Fruit fly (Drosophila melanogaster) whole organism, wandering third instar larva: ENCODE data around the gene ND-51.

Experiments
- CG32264 ChIP-seq: fragments of 200-800 bp; sonication (Bioruptor generic); optimal IDR thresholded peaks from 2 replicates; lab custom pipeline; 2016; ENCODE audit warnings: missing biosample characterization, missing genetic modification characterization
- Dfd ChIP-seq: fragments of >200 bp; optimal IDR thresholded peaks from 2 replicates; lab custom pipeline; 2017; ENCODE audit warnings: missing biosample characterization, missing genetic modification characterization
- GATAd ChIP-seq: sonication (Bioruptor generic); optimal IDR thresholded peaks from 2 replicates; lab custom pipeline; 2016; ENCODE audit warnings: missing biosample characterization, missing genetic modification characterization
- Mio ChIP-seq: sonication (Bioruptor generic); optimal IDR thresholded peaks from 2 replicates; lab custom pipeline; 2016; ENCODE audit warnings: missing biosample characterization, missing genetic modification characterization
- Vsx2 ChIP-seq: fragments of 200-300, 225-300 bp; sonication (Bioruptor generic); optimal IDR thresholded peaks from 2 replicates; lab custom pipeline; 2018; ENCODE audit warnings: missing biosample characterization, missing genetic modification characterization; ENCODE audit not compliant: partially characterized antibody
- fru ChIP-seq: fragments of 200-800 bp; sonication (Bioruptor generic); optimal IDR thresholded peaks from 3 replicates; lab custom pipeline; 2016; ENCODE audit warnings: missing biosample characterization, mild to moderate bottlenecking, missing genetic modification characterization
- lola ChIP-seq: fragments of >200 bp; optimal IDR thresholded peaks from 2 replicates; lab custom pipeline; 2017; ENCODE audit warnings: missing biosample characterization, missing genetic modification characterization
- pan ChIP-seq: fragments of >200 bp; optimal IDR thresholded peaks from 2 replicates; lab custom pipeline; 2017
- sv ChIP-seq: fragments of 200-800 bp; sonication (Bioruptor generic); optimal IDR thresholded peaks from 3 replicates; lab custom pipeline; 2016; ENCODE audit warnings: missing biosample characterization, missing genetic modification characterization
- usp ChIP-seq: fragments of >200 bp; optimal IDR thresholded peaks from 2 replicates; lab custom pipeline; 2017; ENCODE audit warnings: missing biosample characterization, missing genetic modification characterization

DNA sequence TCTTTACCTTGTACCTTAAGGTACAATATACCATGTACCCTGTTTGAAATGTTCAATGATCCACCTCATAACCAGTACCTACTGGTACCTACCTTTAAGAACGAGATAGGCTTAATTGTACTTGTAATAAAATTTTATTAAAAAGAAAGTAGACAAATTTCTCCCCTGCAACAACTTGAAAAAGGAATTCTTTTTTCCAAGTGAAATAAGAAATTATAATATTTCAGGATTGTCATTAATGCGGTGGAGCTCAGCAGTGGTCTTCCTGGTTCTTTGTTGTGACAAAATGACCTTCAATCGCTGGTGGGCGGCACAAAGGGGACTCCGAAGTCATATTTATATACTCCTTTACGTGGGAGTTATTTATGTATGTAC is 36.7 kb upstream of the ND-51 start:
- TF ChIP-seq GATAd (GFP tag; lab: Kevin White, UChicago) (no peak), Mio (GFP tag; lab: Kevin White, UChicago) (no peak), lola (no peak), Vsx2 (GFP tag; lab: Kevin White, UChicago) (no peak), CG32264 (GFP tag; lab: Kevin White, UChicago) (no peak), Dfd (GFP tag; lab: Kevin White, UChicago) (no peak), fru (GFP tag; lab: Kevin White, UChicago) (no peak), sv (GFP tag; lab: Kevin White, UChicago) (no peak), pan (lab: Kevin White, UChicago) (no peak), usp (GFP tag; lab: Kevin White, UChicago) (no peak)
